Fruit fly (Drosophila melanogaster) whole organism, embryonic: ENCODE measurements around the gene kairos.

Experiments used
- ATbp ChIP-seq: fragments of 200-800 bp; sonication (Bioruptor generic); optimal IDR thresholded peaks from 2 replicates; lab custom pipeline; 2017; ENCODE audit warnings: missing biosample characterization, mild to moderate bottlenecking, missing genetic modification characterization, missing genetic modification reagents
- Adf1 ChIP-seq: fragments of 200-800 bp; sonication (Bioruptor generic); IDR thresholded peaks from 2 replicates; pipeline ENCODE4 v1.3.6; 2022; ENCODE audit warnings: missing biosample characterization, missing genetic modification characterization
- Asciz ChIP-seq: fragments of 200-800 bp; sonication (Bioruptor generic); optimal IDR thresholded peaks from 2 replicates; lab custom pipeline; 2017; ENCODE audit warnings: missing biosample characterization, mild to moderate bottlenecking, missing genetic modification characterization, missing genetic modification reagents
- B-H1 ChIP-seq: fragments of 200-800 bp; sonication (Bioruptor generic); IDR thresholded peaks from 3 replicates; pipeline ENCODE4 v1.3.6; 2022; ENCODE audit warnings: missing biosample characterization, missing genetic modification characterization
- BtbVII ChIP-seq: fragments of 200-800 bp; sonication (Bioruptor generic); optimal IDR thresholded peaks from 3 replicates; lab custom pipeline; 2017; ENCODE audit warnings: missing biosample characterization, mild to moderate bottlenecking, missing genetic modification characterization
- CG10321 ChIP-seq: fragments of 200-800 bp; sonication (Bioruptor generic); IDR thresholded peaks from 2 replicates; pipeline ENCODE4 v1.3.6; 2022; ENCODE audit warnings: missing biosample characterization, missing genetic modification characterization
- CG10565 ChIP-seq: fragments of 200-800 bp; sonication (Bioruptor generic); optimal IDR thresholded peaks from 3 replicates; lab custom pipeline; 2016; ENCODE audit warnings: missing biosample characterization, mild to moderate bottlenecking, missing genetic modification characterization
- CG12299 ChIP-seq: fragments of 200-800 bp; sonication (Bioruptor generic); optimal IDR thresholded peaks from 2 replicates; lab custom pipeline; 2018; ENCODE audit warnings: missing biosample characterization, mild to moderate bottlenecking, missing genetic modification characterization
- CG13894 ChIP-seq: fragments of 200-800 bp; sonication (Bioruptor generic); optimal IDR thresholded peaks from 3 replicates; lab custom pipeline; 2018; ENCODE audit warnings: missing biosample characterization, mild to moderate bottlenecking, missing genetic modification characterization, moderate library complexity
- CG17186 ChIP-seq: fragments of 200-800 bp; sonication (Bioruptor generic); optimal IDR thresholded peaks from 3 replicates; lab custom pipeline; 2017; ENCODE audit warnings: missing biosample characterization, missing genetic modification reagents, missing genetic modification characterization
- CG17328 ChIP-seq: fragments of 200-800 bp; sonication (Bioruptor generic); IDR thresholded peaks from 2 replicates; pipeline ENCODE4 v1.3.6; 2022; ENCODE audit warnings: missing biosample characterization, missing genetic modification characterization
- CG1832 ChIP-seq: fragments of 200-800 bp; sonication (Bioruptor generic); optimal IDR thresholded peaks from 2 replicates; lab custom pipeline; 2017; ENCODE audit warnings: missing biosample characterization, mild to moderate bottlenecking, missing genetic modification characterization, inconsistent platforms
- CG2116 ChIP-seq: fragments of 200-800 bp; sonication (Bioruptor generic); optimal IDR thresholded peaks from 3 replicates; lab custom pipeline; 2018; ENCODE audit warnings: missing biosample characterization, mild to moderate bottlenecking, missing genetic modification characterization
- CG2199 ChIP-seq: fragments of 200-800 bp; sonication (Bioruptor generic); IDR thresholded peaks from 3 replicates; pipeline ENCODE4 v1.3.6; 2022; ENCODE audit warnings: missing biosample characterization, missing genetic modification characterization
- CG2678 ChIP-seq: fragments of 200-800 bp; sonication (Bioruptor generic); optimal IDR thresholded peaks from 3 replicates; lab custom pipeline; 2019; ENCODE audit warnings: missing biosample characterization, mild to moderate bottlenecking, missing genetic modification characterization, moderate library complexity
- CG31224 ChIP-seq: fragments of 200-800 bp; sonication (Bioruptor generic); IDR thresholded peaks from 2 replicates; pipeline ENCODE4 v1.3.6; 2022; ENCODE audit warnings: missing biosample characterization, missing genetic modification characterization
- CG31365 ChIP-seq: fragments of 200-800 bp; sonication (Bioruptor generic); optimal IDR thresholded peaks from 2 replicates; lab custom pipeline; 2018; ENCODE audit warnings: missing biosample characterization, mild to moderate bottlenecking, missing genetic modification characterization
- CG7963 ChIP-seq: fragments of 200-800 bp; sonication (Bioruptor generic); IDR thresholded peaks from 3 replicates; pipeline ENCODE4 v1.3.6; 2022; ENCODE audit warnings: missing biosample characterization, missing genetic modification characterization; ENCODE audit not compliant: partially characterized antibody
- CG8281 ChIP-seq: fragments of 200-800 bp; sonication (Bioruptor generic); optimal IDR thresholded peaks from 2 replicates; lab custom pipeline; 2018; ENCODE audit warnings: missing biosample characterization, mild to moderate bottlenecking, missing genetic modification characterization, moderate library complexity
- CG9727 ChIP-seq: fragments of 200-800 bp; sonication (Bioruptor generic); optimal IDR thresholded peaks from 3 replicates; lab custom pipeline; 2017; ENCODE audit warnings: missing biosample characterization, mild to moderate bottlenecking, missing genetic modification characterization
- Camta ChIP-seq: fragments of 200-800 bp; sonication (Bioruptor generic); optimal IDR thresholded peaks from 2 replicates; lab custom pipeline; 2016; ENCODE audit warnings: missing biosample characterization, missing genetic modification characterization
- Dip2 ChIP-seq: fragments of 200-800 bp; sonication (Bioruptor generic); IDR thresholded peaks from 2 replicates; pipeline ENCODE4 v1.3.6; 2022; ENCODE audit warnings: missing biosample characterization, missing genetic modification characterization
- Fer3 ChIP-seq: fragments of 200-800 bp; sonication (Bioruptor generic); optimal IDR thresholded peaks from 2 replicates; lab custom pipeline; 2018; ENCODE audit warnings: missing biosample characterization, mild to moderate bottlenecking, missing genetic modification characterization, moderate library complexity
- Hr3 ChIP-seq: fragments of 200-800 bp; sonication (Bioruptor generic); optimal IDR thresholded peaks from 3 replicates; lab custom pipeline; 2016; ENCODE audit warnings: missing biosample characterization, missing genetic modification characterization
- MESR4 ChIP-seq: fragments of 200-800 bp; sonication (Bioruptor generic); optimal IDR thresholded peaks from 2 replicates; lab custom pipeline; 2018; ENCODE audit warnings: missing biosample characterization, mild to moderate bottlenecking, missing genetic modification characterization, moderate library complexity
- MTF-1 ChIP-seq: fragments of 200-800 bp; sonication (Bioruptor generic); optimal IDR thresholded peaks from 2 replicates; lab custom pipeline; 2018; ENCODE audit warnings: missing biosample characterization, mild to moderate bottlenecking, missing genetic modification characterization, borderline replicate concordance
- Med ChIP-seq: fragments of 200-800 bp; sonication (Bioruptor generic); peaks from one replicate; lab custom pipeline; 2016; ENCODE audit warnings: missing biosample characterization, missing genetic modification characterization, mild to moderate bottlenecking, inconsistent platforms, moderate library complexity
- Sin3A ChIP-seq: fragments of >200 bp; optimal IDR thresholded peaks from 2 replicates; lab custom pipeline; 2018
- Ssrp ChIP-seq: fragments of 200-800 bp; sonication (Bioruptor generic); optimal IDR thresholded peaks from 2 replicates; lab custom pipeline; 2018; ENCODE audit warnings: missing biosample characterization, mild to moderate bottlenecking, missing genetic modification characterization, moderate library complexity
- bcd ChIP-seq: fragments of 200-800 bp; sonication (Bioruptor generic); optimal IDR thresholded peaks from 2 replicates; lab custom pipeline; 2017; ENCODE audit warnings: missing biosample characterization, mild to moderate bottlenecking, missing genetic modification characterization
- cato ChIP-seq: fragments of 200-800 bp; sonication (Bioruptor generic); optimal IDR thresholded peaks from 2 replicates; lab custom pipeline; 2016; ENCODE audit warnings: missing biosample characterization, missing genetic modification characterization, borderline replicate concordance
- cg ChIP-seq: fragments of 200-800 bp; sonication (Bioruptor generic); optimal IDR thresholded peaks from 3 replicates; lab custom pipeline; 2019; ENCODE audit warnings: missing biosample characterization, mild to moderate bottlenecking, missing genetic modification characterization, moderate library complexity
- crc ChIP-seq: fragments of 200-800 bp; sonication (Bioruptor generic); optimal IDR thresholded peaks from 2 replicates; lab custom pipeline; 2016; ENCODE audit warnings: missing biosample characterization, missing genetic modification characterization
- dpn ChIP-seq, 2 experiments: fragments of 200-800 bp; sonication (Bioruptor generic); optimal IDR thresholded peaks; 3 replicates each; lab custom pipeline; 2016; ENCODE audit warnings: missing biosample characterization in 2 of 2, missing genetic modification characterization in 2 of 2
- eve ChIP-seq, 2 experiments: fragments of >200 bp; optimal IDR thresholded peaks; 2 replicates each; lab custom pipeline; 2017; ENCODE audit warnings: missing biosample characterization in 2 of 2, missing genetic modification characterization in 2 of 2
- fd64A ChIP-seq: fragments of 200-800 bp; sonication (Bioruptor generic); optimal IDR thresholded peaks from 3 replicates; lab custom pipeline; 2018; ENCODE audit warnings: missing biosample characterization, mild to moderate bottlenecking, missing genetic modification characterization
- gfzf ChIP-seq: fragments of 200-800 bp; sonication (Bioruptor generic); optimal IDR thresholded peaks from 2 replicates; lab custom pipeline; 2016; ENCODE audit warnings: missing biosample characterization, mild to moderate bottlenecking, missing genetic modification characterization, moderate library complexity
- grn ChIP-seq: fragments of 200-800 bp; sonication (Bioruptor generic); optimal IDR thresholded peaks from 3 replicates; lab custom pipeline; 2017; ENCODE audit warnings: missing biosample characterization, missing genetic modification characterization
- insv ChIP-seq, 2 experiments: fragments of 200-800 bp; sonication (Bioruptor generic); optimal IDR thresholded peaks; 3 replicates each; lab custom pipeline; 2016 to 2018; ENCODE audit warnings: missing biosample characterization in 2 of 2, missing genetic modification characterization in 2 of 2
- kah ChIP-seq: fragments of 200-800 bp; sonication (Bioruptor generic); optimal IDR thresholded peaks from 2 replicates; lab custom pipeline; 2018; ENCODE audit warnings: missing biosample characterization, mild to moderate bottlenecking, missing genetic modification characterization
- lmd ChIP-seq: fragments of 200-800 bp; sonication (Bioruptor generic); IDR thresholded peaks from 2 replicates; pipeline ENCODE4 v1.3.6; 2022; ENCODE audit warnings: missing biosample characterization, missing genetic modification characterization
- luna ChIP-seq: fragments of 200-800 bp; sonication (Bioruptor generic); optimal IDR thresholded peaks from 2 replicates; lab custom pipeline; 2016; ENCODE audit warnings: missing biosample characterization, missing genetic modification characterization
- mam ChIP-seq: fragments of 200-800 bp; sonication (Bioruptor generic); optimal IDR thresholded peaks from 3 replicates; lab custom pipeline; 2016; ENCODE audit warnings: missing biosample characterization, missing genetic modification characterization
- nmo ChIP-seq: fragments of 200-800 bp; sonication (Bioruptor generic); optimal IDR thresholded peaks from 2 replicates; lab custom pipeline; 2018; ENCODE audit warnings: missing biosample characterization, mild to moderate bottlenecking, missing genetic modification characterization, moderate library complexity
- p53 ChIP-seq: fragments of 200-800 bp; sonication (Bioruptor generic); optimal IDR thresholded peaks from 2 replicates; lab custom pipeline; 2016; ENCODE audit warnings: missing biosample characterization, missing genetic modification characterization
- run ChIP-seq: fragments of 200-800 bp; sonication (Bioruptor generic); optimal IDR thresholded peaks from 3 replicates; lab custom pipeline; 2018; ENCODE audit warnings: missing biosample characterization, mild to moderate bottlenecking, missing genetic modification characterization
- tin ChIP-seq: fragments of 200-800 bp; sonication (Bioruptor generic); optimal IDR thresholded peaks from 3 replicates; lab custom pipeline; 2016; ENCODE audit warnings: missing biosample characterization, missing genetic modification characterization
- ttk ChIP-seq: fragments of 200-800 bp; sonication (Bioruptor generic); IDR thresholded peaks from 2 replicates; pipeline ENCODE4 v2.1.2; 2022; ENCODE audit warnings: missing biosample characterization, missing genetic modification characterization
- zfh1 ChIP-seq: fragments of 200-800 bp; sonication (Bioruptor generic); IDR thresholded peaks from 3 replicates; pipeline ENCODE4 v1.3.6; 2022; ENCODE audit warnings: missing biosample characterization, missing genetic modification characterization

kairos gene

dm6 chrX:18366851-18367649 lies 11.1 kb upstream of the kairos start (continued):
- TF ChIP-seq ATbp (peak; percentile 59), zfh1 (GFP tag; lab: Robert Waterston, UW) (peak; percentile 53; the same call in 1 of the 3 replicates), p53 (no peak), MTF-1 (GFP tag; lab: Kevin White, UChicago) (peak; percentile 21), CG12299 (tag; lab: Kevin White, UChicago) (peak; percentile 66), Ssrp (peak; percentile 45), cg (GFP tag; lab: Kevin White, UChicago) (no peak), Hr3 (GFP tag; lab: Kevin White, UChicago) (peak; percentile 36), CG10321 (GFP tag; lab: Robert Waterston, UW) (peak; percentile 56; the same call in 1 of the 2 replicates), bcd (GFP tag; lab: Kevin White, UChicago) (peak; percentile 63), CG31365 (tag; lab: Kevin White, UChicago) (peak; percentile 37), run (tag; lab: Kevin White, UChicago) (peak; percentile 52), Sin3A (lab: Kevin White, UChicago) (no peak), BtbVII (peak; percentile 63), grn (GFP tag; lab: Kevin White, UChicago) (no peak), B-H1 (peak; percentile 22; the same call in 1 of the 3 replicates), Asciz (GFP tag; lab: Kevin White, UChicago) (peak; percentile 15), CG17186 (GFP tag; lab: Kevin White, UChicago) (no peak), tin (GFP tag; lab: Kevin White, UChicago) (peak; percentile 1), Med (peak; percentile 98), ttk (GFP tag; lab: Robert Waterston, UW) (peak; percentile 69), CG1832 (peak; percentile 26), crc (GFP tag; lab: Kevin White, UChicago) (peak; percentile 33), CG9727 (GFP tag; lab: Kevin White, UChicago) (peak; percentile 28), Adf1 (GFP tag; lab: Robert Waterston, UW) (peak; percentile 52; the same call in 1 of the 2 replicates), CG10565 (GFP tag; lab: Kevin White, UChicago) (no peak), fd64A (GFP tag; lab: Kevin White, UChicago) (peak; percentile 35), nmo (GFP tag; lab: Kevin White, UChicago) (peak; percentile 66), lmd (peak; percentile 91), gfzf (GFP tag; lab: Kevin White, UChicago) (no peak), mam (GFP tag; lab: Kevin White, UChicago) (peak; percentile 79), CG2199 (GFP tag; lab: Robert Waterston, UW) (no peak), luna (GFP tag; lab: Kevin White, UChicago) (peak; percentile 15), CG17328 (GFP tag; lab: Robert Waterston, UW) (no peak), eve (GFP tag; optimal IDR thresholded peaks at IDR 0.05; lab: Kevin White, UChicago) (peak in 1 of 2 experiments; percentile 88), Fer3 (tag; lab: Kevin White, UChicago) (peak; percentile 86), CG7963 (GFP tag; lab: Robert Waterston, UW) (no peak), MESR4 (GFP tag; lab: Kevin White, UChicago) (no peak), CG2678 (tag; lab: Kevin White, UChicago) (peak; percentile 91), CG13894 (tag; lab: Kevin White, UChicago) (peak; percentile 92), kah (peak; percentile 43), Dip2 (GFP tag; lab: Robert Waterston, UW) (no peak), CG31224 (GFP tag; lab: Robert Waterston, UW) (peak; percentile 71), CG8281 (tag; lab: Kevin White, UChicago) (peak; percentile 54), cato (GFP tag; lab: Kevin White, UChicago) (no peak), Camta (GFP tag; lab: Kevin White, UChicago) (no peak), insv (GFP tag; optimal IDR thresholded peaks at IDR 0.05; lab: Kevin White, UChicago) (peak in 1 of 2 experiments; percentile 37), dpn (GFP tag; optimal IDR thresholded peaks at IDR 0.05; lab: Kevin White, UChicago) (peak in 1 of 2 experiments; percentile 38), CG2116 (no peak)
